Fruit fly (Drosophila melanogaster): ENCODE measurements around the gene CG7632.

DNA sequence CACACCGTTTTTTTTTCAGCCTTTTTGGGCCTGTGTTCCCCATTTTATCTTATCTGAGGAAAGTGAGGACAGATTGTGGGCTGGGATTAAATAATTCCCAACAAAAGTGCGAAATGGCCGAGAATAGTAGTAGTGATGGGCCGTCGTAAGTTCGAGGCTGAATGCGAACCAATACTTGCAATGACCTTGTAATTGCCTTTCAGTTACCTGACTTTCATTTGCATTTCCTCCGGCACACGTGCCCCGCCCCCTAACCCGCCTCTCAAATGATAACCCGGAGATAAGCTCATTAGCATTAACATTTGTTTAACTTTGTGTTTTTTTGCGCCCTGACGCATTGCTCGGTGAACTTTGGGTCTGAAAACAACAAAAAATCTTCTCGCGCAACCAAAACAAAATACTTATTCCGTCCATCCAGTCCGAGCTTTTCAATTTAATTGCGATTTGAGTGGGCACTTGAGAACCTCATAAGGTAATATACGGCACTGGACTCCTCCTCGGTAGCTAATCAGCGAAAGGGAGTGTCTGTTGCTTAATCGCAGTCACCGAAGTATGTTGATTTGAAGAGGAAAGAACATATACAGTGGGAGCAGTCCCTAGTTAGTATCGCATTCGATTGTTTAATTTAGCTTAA is 26.5 kb upstream of the CG7632 start:
- TF ChIP-seq h (optimal IDR thresholded peaks at IDR 0.05) (no peak), Sin3A (optimal IDR thresholded peaks at IDR 0.05) (no peak), psq (optimal IDR thresholded peaks at IDR 0.05) (no peak), ttk (optimal IDR thresholded peaks at IDR 0.05) (no peak), insv (optimal IDR thresholded peaks at IDR 0.05) (no peak), Myc (optimal IDR thresholded peaks at IDR 0.05) (no peak)
